Fruit fly (Drosophila melanogaster) whole organism, prepupa: ENCODE measurements around the gene CG5162.

ENCODE experiments used
- CG11294 ChIP-seq: fragments of 200-800 bp; sonication (Bioruptor generic); IDR thresholded peaks from 2 replicates; pipeline ENCODE4 v1.3.6; 2022; ENCODE audit warnings: missing biosample characterization, missing genetic modification characterization
- CG11762 ChIP-seq: fragments of 200-800 bp; sonication (Bioruptor generic); optimal IDR thresholded peaks from 3 replicates; lab custom pipeline; 2016; ENCODE audit warnings: missing biosample characterization, missing genetic modification characterization; ENCODE audit not compliant: insufficient read depth
- CG15336 ChIP-seq: fragments of 200-800 bp; sonication (Bioruptor generic); IDR thresholded peaks from 2 replicates; pipeline ENCODE4 v1.3.6; 2022; ENCODE audit warnings: missing biosample characterization, missing genetic modification characterization
- CG3919 ChIP-seq: fragments of 200-800 bp; sonication (Bioruptor generic); optimal IDR thresholded peaks from 3 replicates; lab custom pipeline; 2016; ENCODE audit warnings: missing biosample characterization, missing genetic modification characterization
- CG6854 ChIP-seq: fragments of 200-800 bp; sonication (Bioruptor generic); optimal IDR thresholded peaks from 2 replicates; lab custom pipeline; 2017; ENCODE audit warnings: missing biosample characterization, mild to moderate bottlenecking, missing genetic modification characterization
- Gug ChIP-seq: fragments of 200-800 bp; sonication (Bioruptor generic); IDR thresholded peaks from 2 replicates; pipeline ENCODE4 v1.3.6; 2022; ENCODE audit warnings: missing biosample characterization, missing genetic modification characterization
- Met ChIP-seq: fragments of 200-800 bp; sonication (Bioruptor generic); optimal IDR thresholded peaks from 3 replicates; lab custom pipeline; 2016; ENCODE audit warnings: missing biosample characterization, missing genetic modification characterization
- fd85E ChIP-seq: fragments of 200-800 bp; sonication (Bioruptor generic); optimal IDR thresholded peaks from 3 replicates; lab custom pipeline; 2016; ENCODE audit warnings: missing biosample characterization, missing genetic modification characterization

dm6 chrX:17244854-17245253 is 29.8 kb downstream of the CG5162 start, which contains the start of gene CG8915:
- TF ChIP-seq Gug (GFP tag; lab: Robert Waterston, UW), result no peak
- no peak for TF ChIP-seq Met (GFP tag; lab: Kevin White, UChicago)
- TF ChIP-seq CG11762 (GFP tag; lab: Kevin White, UChicago), result no peak
- TF ChIP-seq CG11294 (GFP tag; lab: Robert Waterston, UW), result no peak
- no peak for TF ChIP-seq CG6854
- no peak for TF ChIP-seq CG15336 (GFP tag; lab: Robert Waterston, UW)
- no peak for TF ChIP-seq CG3919 (GFP tag; lab: Kevin White, UChicago)
- no peak for TF ChIP-seq fd85E (GFP tag; lab: Kevin White, UChicago)
